Worm (Caenorhabditis elegans): ENCODE results near the gene C47E8.9.

The C47E8.9 gene

DNA sequence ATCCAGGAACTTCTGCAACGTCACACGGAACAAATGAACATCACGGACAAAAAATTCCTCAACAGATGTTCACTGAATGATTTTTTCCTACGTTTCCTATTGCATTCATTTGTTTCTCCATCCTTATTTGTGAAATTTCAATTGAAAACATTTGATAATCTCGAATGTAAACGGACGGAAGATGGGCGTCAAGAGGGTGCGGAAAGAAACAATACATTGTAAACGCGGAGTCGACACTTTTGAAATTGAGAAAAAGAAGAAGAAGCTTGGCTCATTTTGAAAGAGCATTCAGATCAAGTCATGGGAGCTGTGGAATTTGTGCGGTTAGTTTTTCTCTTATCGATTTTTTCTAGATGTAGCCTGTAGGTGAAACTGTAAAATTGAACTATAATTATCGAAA, at the start of gene C47E8.9:
Gene C47E8.9, plus strand, starts transcription at position 301 of the 400 bp plus-strand sequence.
- TF ChIP-seq sdz-12 (GFP tag; optimal IDR thresholded peaks at IDR 0.05): no peak
- TF ChIP-seq Y105C5A.15 (GFP tag; IDR thresholded peaks at IDR 0.05): no peak
- TF ChIP-seq Y75B8A.6 (GFP tag; IDR thresholded peaks at IDR 0.05): no peak
- TF ChIP-seq daf-8 (GFP tag; IDR thresholded peaks at IDR 0.05): no peak
- TF ChIP-seq ceh-28 (tag; optimal IDR thresholded peaks at IDR 0.05): no peak
- no peak for TF ChIP-seq hif-1 (tag; optimal IDR thresholded peaks at IDR 0.05)
- no peak for TF ChIP-seq dpl-1 (GFP tag; optimal IDR thresholded peaks at IDR 0.05)
- TF ChIP-seq lir-3 (tag; optimal IDR thresholded peaks at IDR 0.05): no peak
- no peak for TF ChIP-seq hlh-11 (tag; optimal IDR thresholded peaks at IDR 0.05)
- no peak for TF ChIP-seq unc-62 (GFP tag; optimal IDR thresholded peaks at IDR 0.05 in 1 of 2)
- no peak for TF ChIP-seq unc-62 (tag; optimal IDR thresholded peaks at IDR 0.05)
- no peak for TF ChIP-seq mxl-3 (GFP tag; optimal IDR thresholded peaks at IDR 0.05)

DNA sequence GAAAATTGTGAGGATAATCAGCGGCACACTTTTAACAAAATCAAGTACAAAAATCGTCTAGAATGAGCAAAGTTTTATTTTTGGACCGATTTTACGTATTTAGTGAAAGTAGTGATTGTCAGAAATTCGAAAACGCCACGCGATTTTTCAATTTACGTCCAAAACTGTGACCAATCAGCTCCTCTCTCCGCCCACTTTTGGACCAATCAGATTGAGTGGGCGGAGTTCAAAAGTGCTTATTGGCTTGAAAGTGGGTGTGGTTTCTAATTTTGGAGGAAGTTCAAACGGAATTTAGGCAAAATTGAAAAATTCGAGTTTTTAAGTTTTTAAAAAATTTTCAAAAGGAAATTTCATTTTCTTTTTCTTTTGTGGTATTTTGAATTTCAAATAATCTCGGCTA, 48.7 kb upstream of the C47E8.9 start:
- TF ChIP-seq ceh-28 (tag; optimal IDR thresholded peaks at IDR 0.05) (no peak), spr-3 (GFP tag; optimal IDR thresholded peaks at IDR 0.05) (no peak), attf-4 (tag; optimal IDR thresholded peaks at IDR 0.05) (no peak), zfp-2 (tag; optimal IDR thresholded peaks at IDR 0.05) (no peak), nhr-77 (tag; optimal IDR thresholded peaks at IDR 0.05) (no peak), rbr-2 (tag; optimal IDR thresholded peaks at IDR 0.05) (no peak), hif-1 (tag; optimal IDR thresholded peaks at IDR 0.05) (no peak), dmd-8 (GFP tag; IDR thresholded peaks at IDR 0.05) (no peak), ama-1 (optimal IDR thresholded peaks at IDR 0.05) (no peak), lin-29 (GFP tag; IDR thresholded peaks at IDR 0.05) (no peak), madf-5 (GFP tag; IDR thresholded peaks at IDR 0.05) (no peak), ces-1 (GFP tag; optimal IDR thresholded peaks at IDR 0.05) (no peak), F44E2.7 (GFP tag; IDR thresholded peaks at IDR 0.05) (no peak), Y48G9A.11 (GFP tag; IDR thresholded peaks at IDR 0.05) (no peak), zip-2 (tag; optimal IDR thresholded peaks at IDR 0.05) (no peak)

DNA sequence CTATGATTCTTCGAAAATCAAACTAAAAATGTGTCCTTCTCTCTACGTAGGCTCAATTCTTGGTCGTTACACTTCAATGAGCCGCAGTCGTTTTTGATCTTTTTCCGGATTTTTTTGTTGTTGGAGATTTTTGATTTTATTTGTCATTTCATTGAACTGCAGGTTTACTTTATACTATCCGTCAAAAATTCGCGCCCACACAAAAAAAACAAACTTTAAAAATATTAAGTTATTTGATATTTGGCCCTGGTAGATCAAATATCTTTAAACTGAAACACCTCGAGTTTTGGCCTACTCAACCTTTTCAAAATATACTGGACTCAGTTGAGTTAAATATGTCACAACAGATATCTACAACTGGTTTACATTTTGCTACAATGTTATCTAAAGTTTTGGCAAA, 47.4 kb upstream of the C47E8.9 start:
- TF ChIP-seq ztf-11 (tag; optimal IDR thresholded peaks at IDR 0.05): no peak

- TF ChIP-seq T20F7.1 (GFP tag; optimal IDR thresholded peaks at IDR 0.05): no peak
- TF ChIP-seq zfp-3 (GFP tag; conservative IDR thresholded peaks at IDR 0.05): no peak
- peak; percentile 25 for TF ChIP-seq aha-1 (tag)
These were observed 45.4 kb upstream of the C47E8.9 start for ce11 chrV:14617711-14618110.

ce11 chrV:14620311-14620710, 42.8 kb upstream of the C47E8.9 start:
- peak; percentile 54 for TF ChIP-seq ces-1 (GFP tag; optimal IDR thresholded peaks at IDR 0.05)
- TF ChIP-seq ceh-82 (tag; optimal IDR thresholded peaks at IDR 0.05): no peak
- TF ChIP-seq nhr-11 (tag; optimal IDR thresholded peaks at IDR 0.05): no peak
- no peak for TF ChIP-seq tra-1 (GFP tag; IDR thresholded peaks at IDR 0.05)
- TF ChIP-seq fkh-10 (GFP tag; optimal IDR thresholded peaks at IDR 0.05): peak; percentile 82
- TF ChIP-seq zfp-3 (GFP tag; conservative IDR thresholded peaks at IDR 0.05): no peak
- no peak for TF ChIP-seq ZK546.5 (tag; optimal IDR thresholded peaks at IDR 0.05)
- TF ChIP-seq unc-62 (GFP tag; optimal IDR thresholded peaks at IDR 0.05 in 1 of 2): peak in 1 of 2 experiments; percentile 22
- no peak for TF ChIP-seq unc-62 (tag; optimal IDR thresholded peaks at IDR 0.05)
- TF ChIP-seq aha-1 (tag): peak; percentile 3

ce11 chrV:14620835-14621234, 42.3 kb upstream of the C47E8.9 start, which contains the start of gene hot-1:
Gene hot-1 (plus strand): TSS chrV:14621135.
- no peak for TF ChIP-seq mdt-29 (GFP tag; IDR thresholded peaks at IDR 0.05)
- TF ChIP-seq nhr-111 (GFP tag; optimal IDR thresholded peaks at IDR 0.05): no peak
- no peak for TF ChIP-seq ceh-20 (GFP tag; IDR thresholded peaks at IDR 0.05)
- no peak for TF ChIP-seq mxl-2 (GFP tag; conservative IDR thresholded peaks at IDR 0.05)
- TF ChIP-seq ztf-7 (tag; optimal IDR thresholded peaks at IDR 0.05): no peak
- TF ChIP-seq hlh-11 (tag; optimal IDR thresholded peaks at IDR 0.05): no peak
- TF ChIP-seq pha-4 (GFP tag; IDR thresholded peaks at IDR 0.05): no peak
- TF ChIP-seq pha-4 (tag; optimal IDR thresholded peaks at IDR 0.05): no peak
- TF ChIP-seq mes-2 (tag; optimal IDR thresholded peaks at IDR 0.05; ENCODE audit: poor library complexity, severe bottlenecking): no peak

Measured in whole organism, L4 larva.